Worm (Caenorhabditis elegans): Measurements from ENCODE around the gene C15B12.1.

C15B12.1 gene

ce11 chrX:6518537-6518936 lies 41.9 kb downstream of the C15B12.1 start, which contains the start of gene ets-4 (continued):
- no peak for TF ChIP-seq ceh-90 (tag; optimal IDR thresholded peaks at IDR 0.05)
- no peak for TF ChIP-seq hlh-4 (tag; optimal IDR thresholded peaks at IDR 0.05)
- TF ChIP-seq nhr-12 (tag; optimal IDR thresholded peaks at IDR 0.05): no peak
- TF ChIP-seq pqm-1 (tag; optimal IDR thresholded peaks at IDR 0.05): peak; percentile 78
- no peak for TF ChIP-seq nhr-85 (tag)
- no peak for TF ChIP-seq C04F5.9 (tag; optimal IDR thresholded peaks at IDR 0.05)
- no peak for TF ChIP-seq unc-30 (tag; optimal IDR thresholded peaks at IDR 0.05)
- peak in 1 of 2 experiments; percentile 29 for TF ChIP-seq lin-35 (GFP tag; optimal IDR thresholded peaks at IDR 0.05)
- no peak for TF ChIP-seq ztf-11 (tag; optimal IDR thresholded peaks at IDR 0.05)

ce11 chrX:6519473-6519872 lies 42.9 kb downstream of the C15B12.1 start:
- peak; percentile 33 for TF ChIP-seq nhr-20 (tag; optimal IDR thresholded peaks at IDR 0.05)
- no peak for TF ChIP-seq sptf-1 (tag; optimal IDR thresholded peaks at IDR 0.05)
- TF ChIP-seq elt-2 (tag; optimal IDR thresholded peaks at IDR 0.05): peak; percentile 8
- TF ChIP-seq lin-13 (GFP tag; optimal IDR thresholded peaks at IDR 0.05): no peak
- TF ChIP-seq nhr-71 (tag; optimal IDR thresholded peaks at IDR 0.05): peak; percentile 14

DNA sequence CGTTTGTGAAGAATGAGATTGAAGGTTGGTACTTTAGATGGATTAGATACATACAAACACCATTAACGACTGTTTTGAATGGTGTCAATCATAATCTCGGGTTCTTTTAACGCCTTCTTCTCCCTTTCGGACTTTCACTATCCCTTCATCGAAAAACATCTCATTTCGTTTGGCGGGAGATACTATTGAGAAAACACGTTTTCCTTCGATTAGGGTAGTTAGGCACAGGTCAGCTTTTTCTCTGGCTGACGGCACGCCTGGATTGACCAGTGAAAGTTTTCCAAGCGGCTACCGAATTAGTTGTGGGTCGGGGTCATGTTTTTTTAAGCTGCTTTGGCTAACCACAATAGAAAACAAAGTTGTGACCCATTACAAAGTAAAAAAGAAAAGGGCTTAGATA lies 43.3 kb downstream of the C15B12.1 start:
- no peak for TF ChIP-seq lin-15B (tag; optimal IDR thresholded peaks at IDR 0.05)
- peak; percentile 98 for TF ChIP-seq blmp-1 (tag; optimal IDR thresholded peaks at IDR 0.05)

ce11 chrX:6520644-6521043 lies 44.0 kb downstream of the C15B12.1 start:
- TF ChIP-seq mep-1 (tag; optimal IDR thresholded peaks at IDR 0.05) (no peak), elt-2 (tag; optimal IDR thresholded peaks at IDR 0.05) (peak; percentile 51), tlp-1 (tag; optimal IDR thresholded peaks at IDR 0.05) (peak; percentile 26), sox-4 (tag; optimal IDR thresholded peaks at IDR 0.05) (no peak), fos-1 (tag; optimal IDR thresholded peaks at IDR 0.05) (no peak), ets-5 (GFP tag; IDR thresholded peaks at IDR 0.05) (no peak), nhr-237 (tag; optimal IDR thresholded peaks at IDR 0.05) (no peak), F16B12.6 (tag; optimal IDR thresholded peaks at IDR 0.05) (no peak)

DNA sequence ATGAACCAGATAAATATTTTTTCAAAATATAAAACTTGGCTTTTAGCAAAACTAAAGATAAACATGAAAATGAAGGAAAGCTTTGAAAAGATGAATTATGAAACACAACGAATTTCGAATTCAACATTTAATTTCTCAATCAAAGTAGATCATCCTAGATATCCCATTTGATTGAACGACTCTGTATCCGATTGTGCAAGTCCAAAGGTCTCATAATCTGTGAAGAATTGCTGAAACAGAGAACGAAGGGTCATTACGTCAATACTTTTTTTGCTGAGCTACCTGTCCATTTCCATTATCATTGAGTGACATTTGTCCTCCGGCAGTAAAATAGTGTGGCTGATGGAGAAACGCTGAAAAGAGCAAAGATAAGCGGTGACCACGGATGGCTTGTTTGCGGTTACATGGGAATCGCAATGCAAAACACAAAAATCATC lies 46.0 kb downstream of the C15B12.1 start:
- TF ChIP-seq hpl-2 (GFP tag; optimal IDR thresholded peaks at IDR 0.05): peak; percentile 44
- TF ChIP-seq jun-1 (tag; optimal IDR thresholded peaks at IDR 0.05): no peak
- no peak for TF ChIP-seq tbx-2 (tag; optimal IDR thresholded peaks at IDR 0.05)
- peak; percentile 84 for TF ChIP-seq elt-2 (tag; optimal IDR thresholded peaks at IDR 0.05)
- TF ChIP-seq egl-27 (tag; optimal IDR thresholded peaks at IDR 0.05): no peak
- TF ChIP-seq nhr-71 (tag; optimal IDR thresholded peaks at IDR 0.05): peak; percentile 26
- TF ChIP-seq efl-1 (optimal IDR thresholded peaks at IDR 0.05): no peak
- peak in 1 of 2 experiments; percentile 30 for TF ChIP-seq efl-1 (GFP tag; optimal IDR thresholded peaks at IDR 0.05 in 1 of 2)
- TF ChIP-seq ceh-88 (GFP tag; IDR thresholded peaks at IDR 0.05): no peak
